Worm (Caenorhabditis elegans): Measurements from ENCODE around the gene pycr-4.
A peak's percentile ranks its signal among the peaks of the same experiment; 100 is the strongest.

Gene pycr-4

DNA sequence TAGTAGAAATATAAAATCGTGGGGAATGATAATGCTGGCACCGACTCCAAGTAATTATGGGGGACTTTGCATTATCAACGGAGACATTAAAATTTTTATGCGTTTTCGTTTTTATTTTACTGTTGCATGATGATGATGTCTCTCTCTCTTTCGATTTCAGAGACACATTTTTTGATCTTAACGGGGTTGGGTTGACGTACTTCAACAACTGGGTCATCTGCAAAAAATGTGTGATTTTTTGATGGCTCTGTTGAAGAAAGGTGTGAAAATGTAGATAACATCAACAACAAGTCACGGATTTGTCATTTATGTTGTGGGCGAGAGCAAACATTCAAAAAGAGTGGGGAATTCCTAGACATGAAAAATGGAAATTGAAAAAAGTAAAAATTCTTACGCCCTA is 24.2 kb upstream of the pycr-4 start, which contains the start of gene F55G1.15 (continued):
- TF ChIP-seq fkh-10 (GFP tag; optimal IDR thresholded peaks at IDR 0.05) (no peak), pqm-1 (tag; optimal IDR thresholded peaks at IDR 0.05) (peak; percentile 1), nhr-10 (tag; optimal IDR thresholded peaks at IDR 0.05) (no peak), spr-1 (tag; optimal IDR thresholded peaks at IDR 0.05) (no peak), hmg-1.1 (GFP tag; IDR thresholded peaks at IDR 0.05) (no peak), lin-15B (tag; optimal IDR thresholded peaks at IDR 0.05) (no peak), dpl-1 (GFP tag; optimal IDR thresholded peaks at IDR 0.05) (no peak)

DNA sequence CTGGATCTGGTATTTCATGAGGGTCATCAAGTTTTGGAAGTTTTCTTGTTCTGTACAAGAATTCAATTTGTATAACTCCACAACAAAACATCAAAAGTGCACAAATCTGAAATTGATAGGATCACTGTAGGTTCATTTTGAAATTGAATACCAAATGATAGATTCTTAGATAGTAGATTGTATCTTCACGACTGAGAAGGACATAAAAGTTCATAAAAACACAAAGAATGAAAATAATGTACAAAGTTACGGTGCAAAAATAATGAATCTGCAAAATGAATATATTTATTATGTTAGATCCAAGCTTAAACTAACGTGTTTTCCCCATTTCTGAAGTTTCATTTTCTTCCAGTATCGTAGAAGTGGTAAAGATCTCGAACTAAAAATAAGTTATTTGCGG is 23.8 kb upstream of the pycr-4 start:
- no peak for TF ChIP-seq nhr-25 (tag; optimal IDR thresholded peaks at IDR 0.05; ENCODE audit: borderline replicate concordance, insufficient read depth)
- TF ChIP-seq spr-1 (tag; optimal IDR thresholded peaks at IDR 0.05): no peak
- no peak for TF ChIP-seq Y105C5A.15 (GFP tag; IDR thresholded peaks at IDR 0.05)
- TF ChIP-seq ZK546.5 (tag; optimal IDR thresholded peaks at IDR 0.05): no peak
- no peak for TF ChIP-seq hlh-30 (tag; optimal IDR thresholded peaks at IDR 0.05; ENCODE audit: insufficient read depth)
- no peak for TF ChIP-seq F44E2.7 (GFP tag; IDR thresholded peaks at IDR 0.05)

DNA sequence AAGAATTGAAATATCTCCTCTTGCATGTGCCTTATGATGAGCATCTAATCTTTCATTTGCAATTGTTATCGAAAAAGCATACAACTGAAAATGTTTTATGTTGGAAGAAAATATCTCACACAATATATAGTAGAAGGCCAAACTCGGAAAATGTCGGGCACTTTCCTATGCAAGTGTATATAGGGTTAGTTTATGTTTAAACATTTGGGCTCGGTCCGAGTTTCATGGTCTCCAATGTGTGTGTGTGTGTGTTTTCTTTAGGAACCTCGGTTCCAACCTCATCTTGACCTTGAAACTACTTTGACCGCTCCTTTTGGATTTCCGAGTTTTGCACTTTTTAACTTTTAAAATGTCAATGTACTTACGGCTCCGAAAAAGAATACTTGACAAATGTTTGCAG is 22.2 kb upstream of the pycr-4 start:
- TF ChIP-seq daf-16 (GFP tag; optimal IDR thresholded peaks at IDR 0.05) (peak in 1 of 2 experiments; percentile 19), daf-16 (tag; optimal IDR thresholded peaks at IDR 0.05) (no peak), dve-1 (tag; optimal IDR thresholded peaks at IDR 0.05; ENCODE audit: insufficient read depth) (peak; percentile 14), lim-7 (GFP tag; IDR thresholded peaks at IDR 0.05) (no peak; the same call in 1 of the 2 replicates), nhr-28 (tag; optimal IDR thresholded peaks at IDR 0.05) (no peak), aha-1 (tag) (peak; percentile 55), dmd-8 (GFP tag; IDR thresholded peaks at IDR 0.05) (0 out of 2 replicates have a peak, but pooled peaks have one; percentile 15), snpc-4 (tag; optimal IDR thresholded peaks at IDR 0.05) (peak; percentile 49), mep-1 (tag; optimal IDR thresholded peaks at IDR 0.05) (no peak), arid-1 (GFP tag; conservative IDR thresholded peaks at IDR 0.05) (0 out of 2 replicates have a peak, but pooled peaks have one; percentile 33), ces-1 (GFP tag; optimal IDR thresholded peaks at IDR 0.05) (no peak), madf-9 (GFP tag; conservative IDR thresholded peaks at IDR 0.05) (no peak), daf-19 (GFP tag; conservative IDR thresholded peaks at IDR 0.05) (0 out of 2 replicates have a peak, but pooled peaks have one; percentile 18), php-3 (GFP tag; IDR thresholded peaks at IDR 0.05) (no peak), F26F4.8 (GFP tag; conservative IDR thresholded peaks at IDR 0.05) (peak; percentile 61; the same call in 1 of the 2 replicates)

DNA sequence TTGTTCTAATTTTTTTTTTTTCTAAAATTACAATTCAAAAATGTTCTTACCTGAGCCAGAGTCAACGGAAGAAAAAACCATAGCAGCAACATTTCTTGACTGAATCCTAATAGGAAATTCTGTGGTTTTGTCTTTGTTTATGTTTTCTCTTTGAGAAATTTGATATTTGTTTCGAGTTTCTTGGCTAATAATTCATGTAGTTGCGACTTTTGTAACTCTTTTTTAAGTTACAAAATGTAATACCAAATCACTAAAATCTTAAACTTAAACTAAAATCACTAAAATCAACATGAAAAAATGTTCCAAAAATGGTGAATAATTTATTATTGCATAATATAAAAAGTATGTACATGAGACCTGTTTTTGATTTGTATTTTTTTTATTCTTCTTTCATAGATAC is 20.7 kb upstream of the pycr-4 start, which contains the start of gene egas-4:
TSS of gene egas-4 (minus strand) at position 101 of the 400 bp plus-strand sequence.
- TF ChIP-seq nhr-10 (tag; optimal IDR thresholded peaks at IDR 0.05) (no peak), Y105C5A.15 (GFP tag; IDR thresholded peaks at IDR 0.05) (no peak), ceh-28 (tag; optimal IDR thresholded peaks at IDR 0.05) (no peak), snpc-4 (tag; optimal IDR thresholded peaks at IDR 0.05) (no peak), F44E2.7 (GFP tag; IDR thresholded peaks at IDR 0.05) (no peak), fos-1 (tag; optimal IDR thresholded peaks at IDR 0.05) (no peak)

DNA sequence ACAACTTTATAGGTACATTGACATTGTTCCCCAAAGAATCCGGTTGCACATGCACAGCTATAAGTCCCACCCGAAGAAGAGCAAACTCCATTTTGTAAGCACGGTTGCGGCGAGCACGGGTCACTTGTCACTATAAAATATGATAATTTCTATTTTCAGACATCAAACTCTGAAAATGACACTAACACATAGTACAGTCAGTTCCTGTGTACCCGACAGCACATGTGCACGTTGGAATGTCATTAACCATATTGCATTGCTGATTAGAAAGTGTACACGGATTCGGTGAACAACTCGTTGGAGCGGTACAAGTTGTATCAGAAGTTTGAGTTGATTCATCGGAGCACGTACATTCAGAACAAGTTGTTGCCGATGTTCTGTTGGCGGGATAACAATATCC is 20.1 kb upstream of the pycr-4 start:
- TF ChIP-seq skn-1 (tag; optimal IDR thresholded peaks at IDR 0.05) (no peak), nhr-41 (GFP tag; IDR thresholded peaks at IDR 0.05) (no peak), dmd-6 (GFP tag; IDR thresholded peaks at IDR 0.05) (peak; percentile 83), mxl-3 (GFP tag; optimal IDR thresholded peaks at IDR 0.05) (peak; percentile 56), daf-16 (GFP tag; optimal IDR thresholded peaks at IDR 0.05) (no peak), daf-16 (tag; optimal IDR thresholded peaks at IDR 0.05) (peak; percentile 53), spr-3 (GFP tag; optimal IDR thresholded peaks at IDR 0.05) (no peak), ZK337.2 (GFP tag; IDR thresholded peaks at IDR 0.05) (no peak), ceh-62 (tag; optimal IDR thresholded peaks at IDR 0.05) (no peak), snpc-1.2 (GFP tag; IDR thresholded peaks at IDR 0.05) (no peak), nhr-42 (GFP tag; IDR thresholded peaks at IDR 0.05) (no peak), unc-62 (GFP tag; optimal IDR thresholded peaks at IDR 0.05 in 1 of 2) (peak in 1 of 2 experiments; percentile 6), unc-62 (tag; optimal IDR thresholded peaks at IDR 0.05) (no peak), nhr-28 (tag; optimal IDR thresholded peaks at IDR 0.05) (peak; percentile 83), lin-38 (GFP tag; IDR thresholded peaks at IDR 0.05) (no peak), ztf-7 (tag; optimal IDR thresholded peaks at IDR 0.05) (no peak), snpc-4 (tag; optimal IDR thresholded peaks at IDR 0.05) (no peak), hlh-30 (tag; optimal IDR thresholded peaks at IDR 0.05; ENCODE audit: insufficient read depth) (peak; percentile 10), dpl-1 (GFP tag; optimal IDR thresholded peaks at IDR 0.05) (no peak), lir-3 (tag; optimal IDR thresholded peaks at IDR 0.05) (no peak), arid-1 (GFP tag; conservative IDR thresholded peaks at IDR 0.05) (no peak), lsy-2 (tag; optimal IDR thresholded peaks at IDR 0.05) (no peak), mxl-2 (GFP tag; conservative IDR thresholded peaks at IDR 0.05) (no peak)
